Worm (Caenorhabditis elegans): ENCODE measurements around the gene epc-1.

The epc-1 gene

DNA sequence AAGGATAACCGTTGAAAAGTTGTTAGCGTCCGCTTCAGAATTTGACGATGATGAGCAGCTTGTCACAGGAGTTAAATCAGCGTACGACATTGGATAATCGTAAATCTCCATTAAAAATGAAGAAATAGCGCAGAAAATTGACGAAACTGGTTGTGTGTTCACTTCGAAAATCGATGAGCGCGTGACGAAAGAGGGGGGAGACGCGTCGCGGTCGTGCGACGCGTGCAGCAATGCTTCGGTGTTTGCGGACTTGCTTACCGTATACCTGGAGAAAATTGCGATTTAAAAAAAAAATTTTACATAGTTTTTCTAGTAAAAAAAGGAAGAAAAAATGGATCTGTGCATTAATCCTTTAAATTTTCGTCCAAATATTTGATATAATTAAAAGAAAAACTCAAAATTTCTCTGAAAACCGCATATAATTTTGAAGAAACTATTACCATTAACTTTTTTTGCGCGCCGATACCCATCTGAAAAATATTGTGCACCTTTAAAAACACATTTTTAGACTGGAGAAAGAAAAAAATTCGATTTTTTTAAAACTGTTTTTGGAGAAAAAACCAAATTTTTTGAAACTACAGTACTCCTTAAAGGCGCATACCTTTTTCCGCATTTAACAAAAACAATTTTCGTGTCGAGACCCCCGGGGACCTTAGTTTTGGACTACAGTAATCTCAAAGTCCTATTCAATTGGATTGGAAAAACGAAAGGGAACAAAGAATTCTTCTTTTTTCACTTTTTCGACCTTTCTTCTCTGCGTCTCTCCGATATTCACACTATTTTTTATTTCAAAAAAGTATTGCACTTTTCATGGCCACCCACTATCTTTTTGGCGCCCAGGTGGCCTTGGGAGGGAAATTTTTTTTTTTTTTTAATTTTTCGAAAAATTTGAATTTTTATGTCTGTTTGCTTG is 9.7 kb downstream of the epc-1 start (continued):
- no peak; the same call in 1 of the 2 replicates for TF ChIP-seq Y105C5A.15 (GFP tag; IDR thresholded peaks at IDR 0.05)
- no peak for TF ChIP-seq ceh-62 (tag; optimal IDR thresholded peaks at IDR 0.05)
- TF ChIP-seq vab-7 (GFP tag; IDR thresholded peaks at IDR 0.05): peak; percentile 54
- TF ChIP-seq mxl-3 (GFP tag; optimal IDR thresholded peaks at IDR 0.05): peak; percentile 42
- peak; percentile 68 for TF ChIP-seq T26A8.4 (GFP tag; IDR thresholded peaks at IDR 0.05)
- TF ChIP-seq ceh-20 (GFP tag; IDR thresholded peaks at IDR 0.05): peak; percentile 78
- TF ChIP-seq mdl-1 (tag; optimal IDR thresholded peaks at IDR 0.05): peak in 1 of 2 experiments; percentile 83
- peak; percentile 77 for TF ChIP-seq arid-1 (GFP tag; conservative IDR thresholded peaks at IDR 0.05)

- no peak for TF ChIP-seq lin-1 (GFP tag; IDR thresholded peaks at IDR 0.05)
- TF ChIP-seq lsy-2 (tag; optimal IDR thresholded peaks at IDR 0.05): peak in 1 of 2 experiments; percentile 3
- no peak for TF ChIP-seq hlh-30 (tag; optimal IDR thresholded peaks at IDR 0.05; ENCODE audit: insufficient read depth)
- TF ChIP-seq php-3 (GFP tag; IDR thresholded peaks at IDR 0.05): 0 out of 2 replicates have a peak, but pooled peaks have one; percentile 8
- TF ChIP-seq R02D3.7 (tag; optimal IDR thresholded peaks at IDR 0.05): no peak
- peak; percentile 49 for TF ChIP-seq lin-38 (GFP tag; IDR thresholded peaks at IDR 0.05)
- no peak for TF ChIP-seq lin-15B (tag; optimal IDR thresholded peaks at IDR 0.05)
Measured at ce11 chrIII:12595640-12596039, 12.7 kb downstream of the epc-1 start.

- TF ChIP-seq aha-1 (tag) (peak; percentile 91), F49E8.2 (tag; optimal IDR thresholded peaks at IDR 0.05; ENCODE audit: borderline replicate concordance) (no peak)
Measured at ce11 chrIII:12591923-12592322, 16.5 kb downstream of the epc-1 start.

ce11 chrIII:12585842-12586241 is 22.5 kb downstream of the epc-1 start:
- TF ChIP-seq daf-12 (tag; optimal IDR thresholded peaks at IDR 0.05) (no peak), lin-15B (tag; optimal IDR thresholded peaks at IDR 0.05) (no peak), rbr-2 (tag; optimal IDR thresholded peaks at IDR 0.05) (no peak), ces-1 (GFP tag; optimal IDR thresholded peaks at IDR 0.05) (no peak), lin-13 (GFP tag; optimal IDR thresholded peaks at IDR 0.05) (no peak)

- TF ChIP-seq lin-39 (tag; optimal IDR thresholded peaks at IDR 0.05) (no peak), D1046.2 (GFP tag; IDR thresholded peaks at IDR 0.05) (peak; percentile 71; the same call in 1 of the 2 replicates), mdt-29 (GFP tag; IDR thresholded peaks at IDR 0.05) (no peak), arid-1 (GFP tag; conservative IDR thresholded peaks at IDR 0.05) (no peak), pqm-1 (tag; optimal IDR thresholded peaks at IDR 0.05) (peak; percentile 3), nhr-102 (tag; optimal IDR thresholded peaks at IDR 0.05) (peak; percentile 66), php-3 (GFP tag; IDR thresholded peaks at IDR 0.05) (0 out of 2 replicates have a peak, but pooled peaks have one; percentile 28), ctbp-1 (GFP tag; IDR thresholded peaks at IDR 0.05) (peak; percentile 85), nhr-237 (tag; optimal IDR thresholded peaks at IDR 0.05) (no peak), dpl-1 (GFP tag; optimal IDR thresholded peaks at IDR 0.05) (peak; percentile 70), fkh-10 (GFP tag; optimal IDR thresholded peaks at IDR 0.05) (peak; percentile 92), hlh-30 (tag; optimal IDR thresholded peaks at IDR 0.05; ENCODE audit: insufficient read depth) (peak; percentile 100), mxl-3 (GFP tag; optimal IDR thresholded peaks at IDR 0.05) (peak; percentile 99), hif-1 (tag; optimal IDR thresholded peaks at IDR 0.05) (peak; percentile 22 to 88), nhr-25 (tag; optimal IDR thresholded peaks at IDR 0.05; ENCODE audit: borderline replicate concordance, insufficient read depth) (peak; percentile 63), mep-1 (tag; optimal IDR thresholded peaks at IDR 0.05) (peak; percentile 94), cey-2 (tag; optimal IDR thresholded peaks at IDR 0.05; ENCODE audit: borderline replicate concordance, insufficient read depth) (peak; percentile 59), nhr-11 (tag; optimal IDR thresholded peaks at IDR 0.05) (peak; percentile 97), T26A8.4 (GFP tag; IDR thresholded peaks at IDR 0.05) (peak; percentile 75; the same call in 1 of the 2 replicates), mes-2 (tag; optimal IDR thresholded peaks at IDR 0.05; ENCODE audit: poor library complexity, severe bottlenecking) (peak; percentile 82), ceh-28 (tag; optimal IDR thresholded peaks at IDR 0.05) (no peak), sdz-12 (GFP tag; optimal IDR thresholded peaks at IDR 0.05) (no peak), lim-7 (GFP tag; IDR thresholded peaks at IDR 0.05) (no peak), ztf-11 (tag; optimal IDR thresholded peaks at IDR 0.05) (no peak), nhr-76 (tag; optimal IDR thresholded peaks at IDR 0.05) (no peak)
Measured at ce11 chrIII:12583466-12583865, 24.9 kb downstream of the epc-1 start.

All from whole organism, L4 larva.